Worm (Caenorhabditis elegans) whole organism, L1 larva: Measurements from ENCODE around the gene srg-21.

Experiments used
- C04F5.9 ChIP-seq: sonication (generic microtip); optimal IDR thresholded peaks from 2 replicates; lab custom pipeline; 2016; ENCODE audit warnings: missing genetic modification characterization, missing compliant biosample characterization
- C16A3.4 ChIP-seq: fragments of 150-350 bp; optimal IDR thresholded peaks from 2 replicates; lab custom pipeline; 2014; ENCODE audit warnings: missing biosample characterization, missing genetic modification characterization
- C34B4.2 ChIP-seq: sonication (generic microtip); optimal IDR thresholded peaks from 2 replicates; lab custom pipeline; 2017; ENCODE audit warnings: mild to moderate bottlenecking, missing genetic modification characterization, missing compliant biosample characterization
- Y116A8C.19 ChIP-seq: sonication (generic microtip); optimal IDR thresholded peaks from 2 replicates; lab custom pipeline; 2016; ENCODE audit warnings: missing compliant biosample characterization, missing genetic modification characterization, borderline replicate concordance
- aha-1 ChIP-seq: fragments of 150-350 bp; optimal IDR thresholded peaks from 2 replicates; lab custom pipeline; 2014; ENCODE audit warnings: missing biosample characterization, missing genetic modification characterization
- alr-1 ChIP-seq: fragments of 200-800 bp; sonication (Bioruptor generic); optimal IDR thresholded peaks from 2 replicates; lab custom pipeline; 2018; ENCODE audit warnings: borderline replicate concordance, mild to moderate bottlenecking, missing genetic modification characterization, missing compliant biosample characterization
- aly-2 ChIP-seq: fragments of 150-350 bp; optimal IDR thresholded peaks from 2 replicates; lab custom pipeline; 2014; ENCODE audit warnings: missing biosample characterization, missing genetic modification characterization
- ama-1 ChIP-seq: fragments of 150-350 bp; optimal IDR thresholded peaks from 2 replicates; lab custom pipeline; 2014
- blmp-1 ChIP-seq: fragments of 150-350 bp; optimal IDR thresholded peaks from 2 replicates; lab custom pipeline; 2014; ENCODE audit warnings: missing biosample characterization, missing genetic modification characterization
- ceh-8 ChIP-seq: fragments of 200-800 bp; sonication (Bioruptor generic); optimal IDR thresholded peaks from 2 replicates; lab custom pipeline; 2018; ENCODE audit warnings: mild to moderate bottlenecking, missing genetic modification characterization, moderate library complexity, missing compliant biosample characterization
- ceh-82 ChIP-seq, 3 experiments: fragments of 150-350 bp in 1 of 3; sonication (generic microtip) in 2 of 3; optimal IDR thresholded peaks; 2 replicates each; lab custom pipeline; 2014 to 2017; ENCODE audit warnings: missing biosample characterization in 3 of 3, missing genetic modification characterization in 3 of 3
- ceh-88 ChIP-seq: fragments of 200-800 bp; sonication (Bioruptor generic); IDR thresholded peaks from 2 replicates; pipeline ENCODE4 v1.3.6; 2022; ENCODE audit warnings: missing genetic modification characterization, missing compliant biosample characterization
- efl-1 ChIP-seq, 4 experiments: fragments of 150-350 bp; optimal IDR thresholded peaks in 3 of 4; peaks in 1 of 4; 1 replicate in 1 of 4; 2 replicates in 3 of 4; lab custom pipeline; 2014; ENCODE audit warnings: missing biosample characterization in 2 of 4, missing genetic modification characterization in 2 of 4, missing genetic modification reagents in 2 of 4
- fkh-10 ChIP-seq: sonication (generic microtip); optimal IDR thresholded peaks from 2 replicates; lab custom pipeline; 2017; ENCODE audit warnings: missing biosample characterization, missing genetic modification reagents, missing genetic modification characterization
- fkh-8 ChIP-seq: sonication (generic microtip); optimal IDR thresholded peaks from 2 replicates; lab custom pipeline; 2016; ENCODE audit warnings: mild to moderate bottlenecking, missing genetic modification characterization, missing compliant biosample characterization
- isw-1 ChIP-seq: fragments of 200-800 bp; sonication (Bioruptor generic); IDR thresholded peaks from 2 replicates; pipeline ENCODE4 v1.3.6; 2022; ENCODE audit warnings: missing genetic modification characterization, missing compliant biosample characterization
- jun-1 ChIP-seq: fragments of 150-350 bp; optimal IDR thresholded peaks from 2 replicates; lab custom pipeline; 2014; ENCODE audit warnings: missing biosample characterization, missing genetic modification reagents, missing genetic modification characterization
- lin-13 ChIP-seq: fragments of 150-350 bp; optimal IDR thresholded peaks from 2 replicates; lab custom pipeline; 2014; ENCODE audit warnings: missing biosample characterization, missing genetic modification reagents, missing genetic modification characterization
- lin-15B ChIP-seq: fragments of 150-350 bp; sonication (generic microtip); optimal IDR thresholded peaks from 3 replicates; lab custom pipeline; 2014; ENCODE audit warnings: missing biosample characterization, missing genetic modification characterization
- lin-35 ChIP-seq, 2 experiments: fragments of 150-350 bp; optimal IDR thresholded peaks; 2 replicates each; lab custom pipeline; 2014; ENCODE audit warnings: missing biosample characterization in 2 of 2, missing genetic modification characterization in 2 of 2, missing genetic modification reagents in 2 of 2
- lir-3 ChIP-seq: sonication (generic microtip); optimal IDR thresholded peaks from 2 replicates; lab custom pipeline; 2016; ENCODE audit warnings: mild to moderate bottlenecking, missing genetic modification characterization, moderate library complexity, missing compliant biosample characterization; ENCODE audit not compliant: poor library complexity
- mdl-1 ChIP-seq, 2 experiments: fragments of 150-350 bp; optimal IDR thresholded peaks; 2 replicates each; lab custom pipeline; 2014 to 2017; ENCODE audit warnings: missing biosample characterization in 2 of 2, missing genetic modification characterization in 2 of 2, inconsistent platforms in 1 of 2
- mef-2 ChIP-seq: fragments of 150-350 bp; optimal IDR thresholded peaks from 2 replicates; lab custom pipeline; 2014; ENCODE audit warnings: missing biosample characterization, missing genetic modification characterization
- nhr-12 ChIP-seq: sonication (generic microtip); optimal IDR thresholded peaks from 2 replicates; lab custom pipeline; 2017; ENCODE audit warnings: missing biosample characterization, missing genetic modification characterization
- nhr-20 ChIP-seq: sonication (generic microtip); optimal IDR thresholded peaks from 2 replicates; lab custom pipeline; 2016; ENCODE audit warnings: mild to moderate bottlenecking, missing genetic modification characterization, missing compliant biosample characterization
- nhr-28 ChIP-seq: fragments of 150-350 bp; optimal IDR thresholded peaks from 2 replicates; lab custom pipeline; 2014; ENCODE audit warnings: missing biosample characterization, missing genetic modification characterization
- nhr-47 ChIP-seq: sonication (generic microtip); optimal IDR thresholded peaks from 2 replicates; lab custom pipeline; 2016; ENCODE audit warnings: mild to moderate bottlenecking, missing genetic modification characterization, moderate library complexity, missing compliant biosample characterization
- nhr-76 ChIP-seq: sonication (generic microtip); optimal IDR thresholded peaks from 2 replicates; lab custom pipeline; 2017; ENCODE audit warnings: missing biosample characterization, missing genetic modification characterization
- nhr-84 ChIP-seq: sonication (generic microtip); optimal IDR thresholded peaks from 2 replicates; lab custom pipeline; 2017; ENCODE audit warnings: missing biosample characterization, missing genetic modification characterization
- nhr-85 ChIP-seq: sonication (generic microtip); peaks from one replicate; lab custom pipeline; 2016; ENCODE audit warnings: missing genetic modification characterization, inconsistent platforms, missing compliant biosample characterization
- nhr-90 ChIP-seq: sonication (generic microtip); optimal IDR thresholded peaks from 2 replicates; lab custom pipeline; 2016; ENCODE audit warnings: mild to moderate bottlenecking, missing genetic modification characterization, missing compliant biosample characterization; ENCODE audit not compliant: poor library complexity
- pag-3 ChIP-seq: sonication (generic microtip); optimal IDR thresholded peaks from 2 replicates; lab custom pipeline; 2017; ENCODE audit warnings: missing genetic modification characterization, mild to moderate bottlenecking, missing compliant biosample characterization, antibody characterized with exemption, borderline replicate concordance; ENCODE audit not compliant: insufficient read depth
- pax-3 ChIP-seq: fragments of 200-800 bp; sonication (Bioruptor generic); optimal IDR thresholded peaks from 2 replicates; lab custom pipeline; 2018; ENCODE audit warnings: mild to moderate bottlenecking, missing genetic modification characterization, moderate library complexity, missing compliant biosample characterization
- pqm-1 ChIP-seq: sonication (generic microtip); optimal IDR thresholded peaks from 3 replicates; lab custom pipeline; 2017; ENCODE audit warnings: missing biosample characterization, missing genetic modification characterization
- skn-1 ChIP-seq: fragments of 150-350 bp; optimal IDR thresholded peaks from 2 replicates; lab custom pipeline; 2014; ENCODE audit warnings: missing biosample characterization, missing genetic modification characterization
- snu-23 ChIP-seq: sonication (generic microtip); optimal IDR thresholded peaks from 2 replicates; lab custom pipeline; 2016; ENCODE audit warnings: missing genetic modification characterization, missing compliant biosample characterization
- sptf-1 ChIP-seq: fragments of 150-350 bp; optimal IDR thresholded peaks from 2 replicates; lab custom pipeline; 2014; ENCODE audit warnings: missing biosample characterization, missing genetic modification characterization
- tbx-2 ChIP-seq: sonication (generic microtip); optimal IDR thresholded peaks from 2 replicates; lab custom pipeline; 2016; ENCODE audit warnings: missing genetic modification characterization, missing compliant biosample characterization
- tlp-1 ChIP-seq: fragments of 150-350 bp; optimal IDR thresholded peaks from 2 replicates; lab custom pipeline; 2014; ENCODE audit warnings: missing biosample characterization, missing genetic modification characterization
- zag-1 ChIP-seq: fragments of 150-350 bp; optimal IDR thresholded peaks from 2 replicates; lab custom pipeline; 2014; ENCODE audit warnings: missing biosample characterization, missing genetic modification characterization

srg-21 gene

DNA sequence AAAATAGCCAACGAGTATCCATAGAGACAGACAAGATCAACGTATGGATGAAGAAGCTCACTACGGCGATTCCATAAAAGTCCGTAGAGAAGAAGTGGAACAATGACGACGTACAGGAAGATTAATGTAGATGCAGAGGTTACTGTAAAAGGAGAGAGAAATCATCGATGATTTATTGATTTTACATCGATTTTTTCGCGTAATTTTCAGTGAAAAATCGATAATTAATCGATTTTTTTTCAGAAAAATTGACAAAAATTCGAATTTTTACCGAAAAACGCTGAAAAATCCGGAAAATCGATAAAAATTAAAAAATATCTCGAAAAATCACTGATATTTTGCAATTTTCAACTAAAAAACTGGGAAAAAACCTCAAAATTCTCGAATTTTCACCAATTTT, 24.8 kb downstream of the srg-21 start:
- no peak for TF ChIP-seq lir-3 (tag; lab: Kevin White, UChicago)
- TF ChIP-seq alr-1 (tag; lab: Kevin White, UChicago): no peak
- no peak for TF ChIP-seq ceh-8 (GFP tag; lab: Kevin White, UChicago)
- TF ChIP-seq nhr-28 (tag; lab: Kevin White, UChicago): no peak
- no peak for TF ChIP-seq C04F5.9 (tag; lab: Kevin White, UChicago)
- no peak for TF ChIP-seq lin-35 (GFP tag; optimal IDR thresholded peaks at IDR 0.05; lab: Kevin White, UChicago)
- no peak for TF ChIP-seq C34B4.2 (tag; lab: Kevin White, UChicago)
- TF ChIP-seq mdl-1 (tag; optimal IDR thresholded peaks at IDR 0.05; lab: Kevin White, UChicago): no peak
- no peak for TF ChIP-seq sptf-1 (tag; lab: Kevin White, UChicago)
- TF ChIP-seq jun-1 (tag; lab: Kevin White, UChicago): no peak
- no peak for TF ChIP-seq fkh-10 (GFP tag; lab: Kevin White, UChicago)
- TF ChIP-seq ceh-82 (tag; optimal IDR thresholded peaks at IDR 0.05; lab: Kevin White, UChicago): no peak
- no peak for TF ChIP-seq lin-13 (GFP tag; lab: Kevin White, UChicago)
- TF ChIP-seq skn-1 (tag; lab: Kevin White, UChicago): no peak
- no peak for TF ChIP-seq pax-3 (tag; lab: Kevin White, UChicago)
- TF ChIP-seq nhr-47: no peak
- TF ChIP-seq nhr-84 (tag; lab: Kevin White, UChicago): no peak
- TF ChIP-seq snu-23 (GFP tag; lab: Kevin White, UChicago): no peak
- TF ChIP-seq mef-2: no peak
- TF ChIP-seq aly-2 (tag; lab: Kevin White, UChicago): no peak
- TF ChIP-seq, all 84 proteins: peak for 0

ce11 chrII:3065086-3065485, 26.1 kb downstream of the srg-21 start:
- TF ChIP-seq nhr-84 (tag; lab: Kevin White, UChicago): no peak
- no peak for TF ChIP-seq pqm-1 (tag; lab: Kevin White, UChicago)
- TF ChIP-seq fkh-8 (tag; lab: Kevin White, UChicago): no peak
- TF ChIP-seq aha-1 (tag; lab: Kevin White, UChicago): no peak
- peak; percentile 35 for TF ChIP-seq nhr-85 (tag; lab: Kevin White, UChicago)
- no peak for TF ChIP-seq efl-1 (optimal IDR thresholded peaks at IDR 0.05; lab: Kevin White, UChicago)
- peak in 1 of 2 experiments; percentile 90 for TF ChIP-seq efl-1 (GFP tag; optimal IDR thresholded peaks at IDR 0.05 in 1 of 2; lab: Kevin White, UChicago)

DNA sequence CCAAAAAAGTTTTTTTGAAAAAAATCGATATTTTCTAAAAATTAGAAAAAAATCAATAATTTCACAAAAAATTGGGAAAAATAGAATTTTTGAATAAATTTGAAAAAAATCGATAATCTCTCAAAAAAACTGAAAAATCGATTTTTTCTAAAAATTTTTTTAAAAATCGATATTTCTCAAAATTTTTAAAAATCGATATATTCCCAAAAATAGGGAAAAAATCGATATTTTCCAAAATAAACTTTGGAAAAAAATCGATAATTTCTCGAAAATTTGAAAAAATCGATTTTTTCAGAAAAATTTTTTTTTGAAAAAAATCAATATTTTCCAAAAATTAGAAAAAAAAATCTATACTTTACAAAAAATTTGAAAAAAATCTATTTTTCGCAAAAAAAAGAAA, 26.5 kb downstream of the srg-21 start:
- TF ChIP-seq ceh-8 (GFP tag; lab: Kevin White, UChicago) (no peak), C34B4.2 (tag; lab: Kevin White, UChicago) (no peak), C16A3.4 (tag; lab: Kevin White, UChicago) (no peak), skn-1 (tag; lab: Kevin White, UChicago) (no peak), tlp-1 (tag; lab: Kevin White, UChicago) (no peak), nhr-12 (no peak), nhr-76 (tag; lab: Kevin White, UChicago) (no peak), tbx-2 (tag; lab: Kevin White, UChicago) (no peak)

- TF ChIP-seq aha-1 (tag; lab: Kevin White, UChicago): no peak
- TF ChIP-seq nhr-90 (tag; lab: Kevin White, UChicago): no peak
- TF ChIP-seq blmp-1: no peak
- TF ChIP-seq ceh-82 (tag; optimal IDR thresholded peaks at IDR 0.05; lab: Kevin White, UChicago): no peak
- no peak for TF ChIP-seq ceh-88 (GFP tag; lab: Robert Waterston, UW)
- TF ChIP-seq snu-23 (GFP tag; lab: Kevin White, UChicago): no peak
- TF ChIP-seq nhr-20 (tag; lab: Kevin White, UChicago): no peak
- TF ChIP-seq jun-1 (tag; lab: Kevin White, UChicago): no peak
Measured at ce11 chrII:3063984-3064383, 27.2 kb downstream of the srg-21 start.

DNA sequence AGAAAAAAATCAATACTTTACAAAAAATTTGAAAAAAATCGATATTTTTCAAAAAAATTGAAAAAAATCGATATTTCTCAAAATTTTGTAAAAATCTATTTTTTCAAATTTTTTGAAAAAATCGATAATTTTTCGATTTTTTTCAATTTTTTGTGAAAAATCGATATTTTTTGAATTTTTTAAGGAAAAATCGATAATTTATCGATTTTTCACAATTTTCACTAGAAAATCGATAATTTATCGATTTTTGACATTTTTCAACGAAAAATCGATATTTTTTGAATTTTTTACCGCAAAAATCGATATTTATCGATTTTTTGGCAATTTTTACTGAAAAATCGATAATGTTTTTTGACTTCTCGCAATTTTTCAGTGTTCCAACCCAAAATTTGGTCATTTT, 27.8 kb downstream of the srg-21 start:
- TF ChIP-seq tlp-1 (tag; lab: Kevin White, UChicago): no peak
- TF ChIP-seq alr-1 (tag; lab: Kevin White, UChicago): no peak
- no peak for TF ChIP-seq zag-1 (tag; lab: Kevin White, UChicago)
- TF ChIP-seq nhr-90 (tag; lab: Kevin White, UChicago): no peak
- no peak for TF ChIP-seq fkh-8 (tag; lab: Kevin White, UChicago)
- no peak for TF ChIP-seq fkh-10 (GFP tag; lab: Kevin White, UChicago)
- no peak for TF ChIP-seq pax-3 (tag; lab: Kevin White, UChicago)
- no peak for TF ChIP-seq lin-13 (GFP tag; lab: Kevin White, UChicago)
- no peak for TF ChIP-seq Y116A8C.19 (tag; lab: Kevin White, UChicago)
- TF ChIP-seq pqm-1 (tag; lab: Kevin White, UChicago): no peak
- no peak for TF ChIP-seq nhr-84 (tag; lab: Kevin White, UChicago)
- TF ChIP-seq lin-15B (tag; lab: Kevin White, UChicago): no peak
- TF ChIP-seq isw-1 (GFP tag; lab: Robert Waterston, UW): no peak
- no peak for TF ChIP-seq snu-23 (GFP tag; lab: Kevin White, UChicago)
- no peak for TF ChIP-seq ama-1 (lab: Kevin White, UChicago)
- TF ChIP-seq pag-3 (tag; lab: Kevin White, UChicago): no peak
- TF ChIP-seq blmp-1: no peak
